Worm (Caenorhabditis elegans): Measurements from ENCODE around the gene gid-8.

gid-8 gene

ce11 chrV:1476284-1476792 lies 8.8 kb downstream of the gid-8 start:
- TF ChIP-seq ama-1 (optimal IDR thresholded peaks at IDR 0.05) (no peak), skn-1 (tag; optimal IDR thresholded peaks at IDR 0.05) (no peak), blmp-1 (tag; optimal IDR thresholded peaks at IDR 0.05; ENCODE audit: insufficient read depth) (no peak), sem-4 (tag; optimal IDR thresholded peaks at IDR 0.05) (no peak), snpc-4 (tag; optimal IDR thresholded peaks at IDR 0.05) (no peak), elt-1 (tag; optimal IDR thresholded peaks at IDR 0.05) (no peak), nhr-6 (tag; optimal IDR thresholded peaks at IDR 0.05) (no peak), nhr-11 (tag; optimal IDR thresholded peaks at IDR 0.05) (no peak), mdl-1 (tag; optimal IDR thresholded peaks at IDR 0.05) (no peak), aly-2 (tag; optimal IDR thresholded peaks at IDR 0.05) (no peak), C34F6.9 (tag; optimal IDR thresholded peaks at IDR 0.05) (no peak), ZK546.5 (tag; optimal IDR thresholded peaks at IDR 0.05) (no peak), nhr-23 (tag; optimal IDR thresholded peaks at IDR 0.05) (no peak), unc-62 (GFP tag; optimal IDR thresholded peaks at IDR 0.05) (no peak), F13H6.1 (tag; optimal IDR thresholded peaks at IDR 0.05) (no peak), ztf-1 (GFP tag; conservative IDR thresholded peaks at IDR 0.05) (no peak), ceh-16 (tag; optimal IDR thresholded peaks at IDR 0.05) (no peak)

ce11 chrV:1476841-1477240 lies 9.3 kb downstream of the gid-8 start:
- TF ChIP-seq ama-1 (optimal IDR thresholded peaks at IDR 0.05) (no peak), fos-1 (tag; optimal IDR thresholded peaks at IDR 0.05) (no peak), sma-3 (GFP tag; optimal IDR thresholded peaks at IDR 0.05) (no peak), unc-39 (tag; optimal IDR thresholded peaks at IDR 0.05) (no peak), zag-1 (tag; optimal IDR thresholded peaks at IDR 0.05) (no peak), nhr-12 (tag; optimal IDR thresholded peaks at IDR 0.05) (no peak), lin-13 (GFP tag; optimal IDR thresholded peaks at IDR 0.05) (no peak), nhr-129 (tag; optimal IDR thresholded peaks at IDR 0.05) (no peak), ceh-82 (tag; optimal IDR thresholded peaks at IDR 0.05) (no peak), gmeb-1 (tag; optimal IDR thresholded peaks at IDR 0.05) (no peak), egl-27 (tag; optimal IDR thresholded peaks at IDR 0.05) (no peak), F13H6.1 (tag; optimal IDR thresholded peaks at IDR 0.05) (no peak), aly-2 (tag; optimal IDR thresholded peaks at IDR 0.05) (no peak), lin-11 (tag; optimal IDR thresholded peaks at IDR 0.05) (no peak)

- TF ChIP-seq nhr-129 (tag; optimal IDR thresholded peaks at IDR 0.05) = peak; percentile 58
- no peak for TF ChIP-seq aly-2 (tag; optimal IDR thresholded peaks at IDR 0.05)
- TF ChIP-seq lsy-2 (tag; optimal IDR thresholded peaks at IDR 0.05) = no peak
- no peak for TF ChIP-seq R02D3.7 (tag; optimal IDR thresholded peaks at IDR 0.05)
- peak; percentile 58 for TF ChIP-seq F13H6.1 (tag; optimal IDR thresholded peaks at IDR 0.05)
- peak; percentile 6 for TF ChIP-seq sma-9 (GFP tag; optimal IDR thresholded peaks at IDR 0.05)
- TF ChIP-seq sma-9 (tag; optimal IDR thresholded peaks at IDR 0.05) = no peak
Measured at ce11 chrV:1480841-1481240, 13.3 kb downstream of the gid-8 start.

ce11 chrV:1481742-1482141 lies 14.2 kb downstream of the gid-8 start, which contains the start of gene C38C3.4:
TSS of gene C38C3.4 (plus strand) at chrV:1482042.
- TF ChIP-seq ceh-16 (tag; optimal IDR thresholded peaks at IDR 0.05) (no peak), unc-55 (GFP tag; optimal IDR thresholded peaks at IDR 0.05) (no peak), ztf-4 (tag; optimal IDR thresholded peaks at IDR 0.05) (no peak), sem-4 (tag; optimal IDR thresholded peaks at IDR 0.05) (no peak), R02D3.7 (tag; optimal IDR thresholded peaks at IDR 0.05) (no peak), lin-11 (tag; optimal IDR thresholded peaks at IDR 0.05) (no peak), nhr-21 (tag; optimal IDR thresholded peaks at IDR 0.05) (no peak)

- no peak for TF ChIP-seq mab-5 (tag; optimal IDR thresholded peaks at IDR 0.05)
- TF ChIP-seq sma-9 (GFP tag; optimal IDR thresholded peaks at IDR 0.05) = peak; percentile 28
- no peak for TF ChIP-seq sma-9 (tag; optimal IDR thresholded peaks at IDR 0.05)
Measured at ce11 chrV:1486031-1486430, 18.5 kb downstream of the gid-8 start.
